Fruit fly (Drosophila melanogaster): ENCODE results near the gene rsh.

The rsh gene

dm6 chrX:13108144-13108824, 119.9 kb downstream of the rsh start, which contains the start of gene Fer3HCH (continued):
- TF ChIP-seq so (GFP tag; IDR thresholded peaks at IDR 0.05) (no peak), ATbp (GFP tag; optimal IDR thresholded peaks at IDR 0.05) (peak; percentile 34), odd (GFP tag; optimal IDR thresholded peaks at IDR 0.05) (no peak), Sox102F (GFP tag; optimal IDR thresholded peaks at IDR 0.05) (peak; percentile 42), Pdp1 (GFP tag; optimal IDR thresholded peaks at IDR 0.05) (no peak), yki (optimal IDR thresholded peaks at IDR 0.05) (no peak), Awh (GFP tag; IDR thresholded peaks at IDR 0.05) (0 out of 2 replicates have a peak, but pooled peaks have one; percentile 29), CG13424 (tag; optimal IDR thresholded peaks at IDR 0.05) (peak; percentile 30), tap (tag; optimal IDR thresholded peaks at IDR 0.05) (no peak), CG4424 (GFP tag; optimal IDR thresholded peaks at IDR 0.05) (no peak), Lhr (GFP tag; optimal IDR thresholded peaks at IDR 0.05) (no peak), Dll (GFP tag; IDR thresholded peaks at IDR 0.05; ENCODE audit: partially characterized antibody) (no peak), CG18619 (GFP tag; optimal IDR thresholded peaks at IDR 0.05) (peak; percentile 9), org-1 (GFP tag; optimal IDR thresholded peaks at IDR 0.05) (peak; percentile 0), ara (GFP tag; IDR thresholded peaks at IDR 0.05) (no peak), CG6791 (GFP tag; IDR thresholded peaks at IDR 0.05; ENCODE audit: partially characterized antibody) (no peak), CG12071 (GFP tag; optimal IDR thresholded peaks at IDR 0.05) (peak; percentile 19), CG11504 (tag; optimal IDR thresholded peaks at IDR 0.05) (peak; percentile 11), gcm (GFP tag; optimal IDR thresholded peaks at IDR 0.05) (no peak), Deaf1 (tag; optimal IDR thresholded peaks at IDR 0.05) (no peak), CG6654 (GFP tag; optimal IDR thresholded peaks at IDR 0.05) (no peak), prd (optimal IDR thresholded peaks at IDR 0.05) (no peak), prd (GFP tag; IDR thresholded peaks at IDR 0.05) (no peak), Ravus (GFP tag; IDR thresholded peaks at IDR 0.05) (no peak), CG10267 (tag; optimal IDR thresholded peaks at IDR 0.05) (no peak), CG11560 (tag; IDR thresholded peaks at IDR 0.05) (no peak), Atf3 (GFP tag; optimal IDR thresholded peaks at IDR 0.05) (no peak), ind (GFP tag; optimal IDR thresholded peaks at IDR 0.05) (no peak), pum (GFP tag; optimal IDR thresholded peaks at IDR 0.05) (no peak), CG7556 (GFP tag; optimal IDR thresholded peaks at IDR 0.05) (peak; percentile 6), klu (GFP tag; IDR thresholded peaks at IDR 0.05) (no peak), CG14014 (GFP tag; IDR thresholded peaks at IDR 0.05) (peak; percentile 43; the same call in 1 of the 2 replicates), bsh (GFP tag; optimal IDR thresholded peaks at IDR 0.05) (peak in 1 of 2 experiments; percentile 20), bcd (GFP tag; optimal IDR thresholded peaks at IDR 0.05) (no peak), az2 (GFP tag; optimal IDR thresholded peaks at IDR 0.05) (no peak), fd3F (GFP tag; optimal IDR thresholded peaks at IDR 0.05) (no peak), tx (GFP tag; optimal IDR thresholded peaks at IDR 0.05) (no peak), CG10321 (GFP tag; IDR thresholded peaks at IDR 0.05) (no peak), CG4328 (GFP tag; optimal IDR thresholded peaks at IDR 0.05) (peak; percentile 51), CG1603 (tag; optimal IDR thresholded peaks at IDR 0.05) (peak; percentile 22), HHEX (GFP tag; optimal IDR thresholded peaks at IDR 0.05) (peak; percentile 4), CG10431 (GFP tag; optimal IDR thresholded peaks at IDR 0.05) (no peak), CG14710 (tag; optimal IDR thresholded peaks at IDR 0.05) (peak; percentile 3), Fer1 (GFP tag; optimal IDR thresholded peaks at IDR 0.05) (peak; percentile 9), Bdp1 (GFP tag; optimal IDR thresholded peaks at IDR 0.05) (no peak), mirr (GFP tag; optimal IDR thresholded peaks at IDR 0.05) (peak; percentile 33), CG8290 (GFP tag; optimal IDR thresholded peaks at IDR 0.05) (no peak), CG8290 (tag; optimal IDR thresholded peaks at IDR 0.05) (peak in 1 of 2 experiments; percentile 47), CG9932 (GFP tag; IDR thresholded peaks at IDR 0.05) (0 out of 2 replicates have a peak, but pooled peaks have one; percentile 13), zfh1 (GFP tag; IDR thresholded peaks at IDR 0.05) (no peak)
